Fruit fly (Drosophila melanogaster): ENCODE results near the gene Ag5r.

The Ag5r gene

DNA sequence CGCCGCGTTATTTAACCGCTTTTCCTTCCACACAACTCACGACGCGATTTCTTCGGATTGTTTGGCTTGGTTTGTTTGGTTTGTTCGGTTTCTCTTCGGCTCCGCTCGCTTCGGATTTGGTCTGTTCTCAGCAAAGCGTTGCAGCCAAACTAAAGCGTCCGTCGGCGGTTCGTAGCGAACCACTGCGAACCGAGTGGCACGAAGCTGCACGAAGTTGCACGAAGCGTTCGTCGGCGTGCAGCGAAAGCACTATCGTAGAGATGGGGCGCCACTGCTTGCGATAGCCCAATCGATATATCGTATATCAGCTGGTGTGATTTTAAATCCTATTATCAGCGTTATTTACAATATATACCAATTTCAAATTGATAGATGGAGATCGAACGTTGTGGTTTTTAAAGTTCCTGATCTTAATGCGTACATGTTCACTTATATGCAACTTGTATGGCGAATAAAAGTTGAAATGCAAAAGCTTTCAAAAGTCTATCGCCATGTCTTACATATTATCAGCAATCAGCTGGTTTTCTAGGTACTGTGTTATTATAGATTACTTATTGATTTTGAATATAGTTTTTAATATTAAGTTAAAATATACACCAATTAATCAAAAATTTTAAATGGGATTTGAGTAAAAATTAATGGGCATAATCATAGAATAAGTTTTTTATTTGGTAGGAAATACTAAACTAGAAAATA, 39.7 kb upstream of the Ag5r start, which contains the start of gene rut (continued):
- peak; percentile 24 for TF ChIP-seq jing (GFP tag; optimal IDR thresholded peaks at IDR 0.05)
- TF ChIP-seq Max (GFP tag; optimal IDR thresholded peaks at IDR 0.05): no peak
- TF ChIP-seq CG17328 (GFP tag; IDR thresholded peaks at IDR 0.05): no peak
- TF ChIP-seq CG1603 (tag; optimal IDR thresholded peaks at IDR 0.05): peak; percentile 36
- peak; percentile 3 for TF ChIP-seq CG7987 (GFP tag; optimal IDR thresholded peaks at IDR 0.05)
- TF ChIP-seq amos (GFP tag; IDR thresholded peaks at IDR 0.05; ENCODE audit: partially characterized antibody): peak; percentile 96
- no peak for TF ChIP-seq Hr3 (GFP tag; optimal IDR thresholded peaks at IDR 0.05)
- TF ChIP-seq unc-4 (GFP tag; IDR thresholded peaks at IDR 0.05; ENCODE audit: partially characterized antibody): peak; percentile 91
- TF ChIP-seq CG2116 (GFP tag; optimal IDR thresholded peaks at IDR 0.05): peak; percentile 17
- TF ChIP-seq wdn (GFP tag; IDR thresholded peaks at IDR 0.05): no peak
- TF ChIP-seq Antp (GFP tag; optimal IDR thresholded peaks at IDR 0.05): peak; percentile 34
- TF ChIP-seq ab (GFP tag; optimal IDR thresholded peaks at IDR 0.05): no peak
- no peak for TF ChIP-seq BtbVII (GFP tag; optimal IDR thresholded peaks at IDR 0.05)
- peak; percentile 98 for TF ChIP-seq Bgb (GFP tag; IDR thresholded peaks at IDR 0.05; ENCODE audit: partially characterized antibody)
- TF ChIP-seq Hr39 (optimal IDR thresholded peaks at IDR 0.05): no peak
- no peak for TF ChIP-seq CG1832 (GFP tag; optimal IDR thresholded peaks at IDR 0.05)
- TF ChIP-seq MESR4 (GFP tag; optimal IDR thresholded peaks at IDR 0.05): peak; percentile 4
- 0 out of 3 replicates have a peak, but pooled peaks have one; percentile 9 for TF ChIP-seq zfh1 (GFP tag; IDR thresholded peaks at IDR 0.05)
- TF ChIP-seq sob (GFP tag; IDR thresholded peaks at IDR 0.05): peak; percentile 46; the same call in 1 of the 2 replicates
- no peak for TF ChIP-seq odd (GFP tag; optimal IDR thresholded peaks at IDR 0.05)
- peak; percentile 39 for TF ChIP-seq CG12071 (GFP tag; optimal IDR thresholded peaks at IDR 0.05)
- no peak for TF ChIP-seq hkb (optimal IDR thresholded peaks at IDR 0.05)
- peak; percentile 22; the same call in 1 of the 2 replicates for TF ChIP-seq hkb (GFP tag; IDR thresholded peaks at IDR 0.05)
- peak; percentile 55 for TF ChIP-seq CG10543 (GFP tag; optimal IDR thresholded peaks at IDR 0.05)
- no peak for TF ChIP-seq gsb (GFP tag; IDR thresholded peaks at IDR 0.05)
- TF ChIP-seq CG10654 (GFP tag; optimal IDR thresholded peaks at IDR 0.05): no peak
- peak; percentile 96 for TF ChIP-seq Ets65A (GFP tag)
- no peak for TF ChIP-seq cad (GFP tag; optimal IDR thresholded peaks at IDR 0.05)
- TF ChIP-seq zfh2 (GFP tag; optimal IDR thresholded peaks at IDR 0.05): peak; percentile 8
- TF ChIP-seq CG11560 (tag; IDR thresholded peaks at IDR 0.05): no peak
- peak; percentile 93 for TF ChIP-seq HLH4C (GFP tag; IDR thresholded peaks at IDR 0.05; ENCODE audit: partially characterized antibody)
- TF ChIP-seq CG1647 (GFP tag; optimal IDR thresholded peaks at IDR 0.05): peak; percentile 9
- TF ChIP-seq nmo (GFP tag; optimal IDR thresholded peaks at IDR 0.05): peak; percentile 4
- no peak for TF ChIP-seq CG8281 (tag; optimal IDR thresholded peaks at IDR 0.05)
- no peak for TF ChIP-seq CG2712 (tag; optimal IDR thresholded peaks at IDR 0.05)
- no peak for TF ChIP-seq CG3838 (GFP tag; optimal IDR thresholded peaks at IDR 0.05)
- TF ChIP-seq CG15514 (GFP tag; optimal IDR thresholded peaks at IDR 0.05): peak; percentile 69
- TF ChIP-seq Xbp1 (GFP tag; optimal IDR thresholded peaks at IDR 0.05): no peak
- TF ChIP-seq Optix (GFP tag; IDR thresholded peaks at IDR 0.05): 0 out of 3 replicates have a peak, but pooled peaks have one; percentile 10
- no peak for TF ChIP-seq Sox100B (GFP tag; optimal IDR thresholded peaks at IDR 0.05)
- TF ChIP-seq CG13624 (GFP tag; optimal IDR thresholded peaks at IDR 0.05): peak; percentile 60
- TF ChIP-seq crp (GFP tag; optimal IDR thresholded peaks at IDR 0.05): peak in 1 of 2 experiments; percentile 87
- TF ChIP-seq CG17385 (GFP tag; optimal IDR thresholded peaks at IDR 0.05): no peak
- peak; percentile 91 for TF ChIP-seq Sry-δ (GFP tag; optimal IDR thresholded peaks at IDR 0.05)
- no peak for TF ChIP-seq repo (GFP tag; optimal IDR thresholded peaks at IDR 0.05)
- peak; percentile 61 for TF ChIP-seq CG32532 (GFP tag; IDR thresholded peaks at IDR 0.05)
- peak; percentile 25 for TF ChIP-seq CG12744 (GFP tag; optimal IDR thresholded peaks at IDR 0.05)
- peak; percentile 45 for TF ChIP-seq gfzf (GFP tag; optimal IDR thresholded peaks at IDR 0.05)
- TF ChIP-seq CG30403 (GFP tag; optimal IDR thresholded peaks at IDR 0.05): no peak
- peak; percentile 92; the same call in 1 of the 2 replicates for TF ChIP-seq ato (GFP tag; IDR thresholded peaks at IDR 0.05; ENCODE audit: partially characterized antibody)
